Worm (Caenorhabditis elegans) whole organism, L4 larva: ENCODE results near the gene B0454.26.

Experiments used
- F10B5.3 ChIP-seq: sonication (generic microtip); optimal IDR thresholded peaks from 2 replicates; lab custom pipeline; 2016; ENCODE audit warnings: mild to moderate bottlenecking, missing genetic modification characterization, missing compliant biosample characterization
- F49E8.2 ChIP-seq: sonication (generic microtip); optimal IDR thresholded peaks from 2 replicates; lab custom pipeline; 2016; ENCODE audit warnings: missing compliant biosample characterization, mild to moderate bottlenecking, missing genetic modification characterization, borderline replicate concordance
- T20F7.1 ChIP-seq: fragments of 200-800 bp; sonication (Bioruptor generic); optimal IDR thresholded peaks from 2 replicates; lab custom pipeline; 2018; ENCODE audit warnings: mild to moderate bottlenecking, missing genetic modification characterization, missing compliant biosample characterization
- Y105C5A.15 ChIP-seq: fragments of 200-800 bp; sonication (Bioruptor generic); IDR thresholded peaks from 2 replicates; pipeline ENCODE4 v1.3.6; 2022; ENCODE audit warnings: missing genetic modification characterization, missing compliant biosample characterization
- Y75B8A.6 ChIP-seq: fragments of 200-800 bp; sonication (Bioruptor generic); IDR thresholded peaks from 2 replicates; pipeline ENCODE4 v1.3.6; 2022; ENCODE audit warnings: missing genetic modification reagents, missing genetic modification characterization, missing compliant biosample characterization
- ZK337.2 ChIP-seq: fragments of 200-800 bp; sonication (Bioruptor generic); IDR thresholded peaks from 2 replicates; pipeline ENCODE4 v1.3.6; 2022; ENCODE audit warnings: missing genetic modification reagents, missing genetic modification characterization, missing compliant biosample characterization
- aha-1 ChIP-seq: fragments of 150-350 bp; peaks from one replicate; lab custom pipeline; 2014; ENCODE audit warnings: missing biosample characterization, missing genetic modification characterization
- arid-1 ChIP-seq: fragments of 200-800 bp; sonication (Bioruptor generic); conservative IDR thresholded peaks from 2 replicates; pipeline ENCODE4 v1.3.6; 2022; ENCODE audit warnings: missing genetic modification reagents, missing genetic modification characterization, missing compliant biosample characterization
- ceh-28 ChIP-seq: fragments of 150-350 bp; optimal IDR thresholded peaks from 2 replicates; lab custom pipeline; 2014; ENCODE audit warnings: missing biosample characterization, missing genetic modification reagents, missing genetic modification characterization
- ceh-82 ChIP-seq: sonication (generic microtip); optimal IDR thresholded peaks from 2 replicates; lab custom pipeline; 2017; ENCODE audit warnings: missing biosample characterization, missing genetic modification characterization
- ces-1 ChIP-seq: fragments of 150-350 bp; sonication (generic microtip); optimal IDR thresholded peaks from 4 replicates; lab custom pipeline; 2014; ENCODE audit warnings: missing biosample characterization, missing genetic modification reagents, missing genetic modification characterization
- cey-2 ChIP-seq: sonication (generic microtip); optimal IDR thresholded peaks from 3 replicates; lab custom pipeline; 2017; ENCODE audit warnings: missing genetic modification characterization, mild to moderate bottlenecking, missing compliant biosample characterization, antibody characterized with exemption, borderline replicate concordance; ENCODE audit not compliant: insufficient read depth
- ctbp-1 ChIP-seq: fragments of 200-800 bp; sonication (Bioruptor generic); IDR thresholded peaks from 2 replicates; pipeline ENCODE4 v1.3.6; 2022; ENCODE audit warnings: missing genetic modification reagents, missing genetic modification characterization, missing compliant biosample characterization
- daf-16 ChIP-seq, 3 experiments: sonication (generic microtip); optimal IDR thresholded peaks; 2 replicates each; lab custom pipeline; 2016 to 2017; ENCODE audit warnings: missing genetic modification characterization in 3 of 3, missing genetic modification reagents in 3 of 3, mild to moderate bottlenecking in 2 of 3, missing compliant biosample characterization in 2 of 3, missing biosample characterization in 1 of 3, moderate library complexity in 1 of 3
- dmd-9 ChIP-seq: fragments of 200-800 bp; sonication (Bioruptor generic); IDR thresholded peaks from 2 replicates; pipeline ENCODE4 v1.3.6; 2022; ENCODE audit warnings: missing genetic modification reagents, missing genetic modification characterization, missing compliant biosample characterization
- dpl-1 ChIP-seq: fragments of 150-350 bp; optimal IDR thresholded peaks from 2 replicates; lab custom pipeline; 2014; ENCODE audit warnings: missing biosample characterization, missing genetic modification reagents, missing genetic modification characterization
- hif-1 ChIP-seq, 2 experiments: sonication (generic microtip); optimal IDR thresholded peaks; 2 replicates each; lab custom pipeline; 2016 to 2017; ENCODE audit warnings: missing compliant biosample characterization in 2 of 2, missing genetic modification characterization in 2 of 2, missing genetic modification reagents in 2 of 2, missing genotype in 2 of 2, mild to moderate bottlenecking in 1 of 2
- hlh-30 ChIP-seq: sonication (generic microtip); optimal IDR thresholded peaks from 2 replicates; lab custom pipeline; 2017; ENCODE audit warnings: antibody characterized with exemption, mild to moderate bottlenecking, missing genetic modification characterization, missing compliant biosample characterization; ENCODE audit not compliant: insufficient read depth
- lim-7 ChIP-seq: fragments of 200-800 bp; sonication (Bioruptor generic); IDR thresholded peaks from 2 replicates; pipeline ENCODE4 v1.3.6; 2022; ENCODE audit warnings: missing genetic modification characterization, missing compliant biosample characterization
- lin-13 ChIP-seq: fragments of 150-350 bp; optimal IDR thresholded peaks from 2 replicates; lab custom pipeline; 2014; ENCODE audit warnings: missing biosample characterization, missing genetic modification reagents, missing genetic modification characterization
- lin-38 ChIP-seq: fragments of 200-800 bp; sonication (Bioruptor generic); IDR thresholded peaks from 2 replicates; pipeline ENCODE4 v1.3.6; 2022; ENCODE audit warnings: missing genetic modification reagents, missing genetic modification characterization, missing compliant biosample characterization
- lin-39 ChIP-seq: fragments of 150-350 bp; optimal IDR thresholded peaks from 2 replicates; lab custom pipeline; 2014; ENCODE audit warnings: missing biosample characterization, missing genetic modification reagents, missing genetic modification characterization
- madf-5 ChIP-seq, 2 experiments: fragments of 200-800 bp; sonication (Bioruptor generic); IDR thresholded peaks; 2 replicates each; pipeline ENCODE4 v1.3.6; 2022; ENCODE audit warnings: missing compliant biosample characterization in 2 of 2, missing genetic modification characterization in 2 of 2
- mdt-29 ChIP-seq: fragments of 200-800 bp; sonication (Bioruptor generic); IDR thresholded peaks from 2 replicates; pipeline ENCODE4 v1.3.6; 2022; ENCODE audit warnings: missing genetic modification reagents, missing genetic modification characterization, missing compliant biosample characterization
- mes-2 ChIP-seq: sonication (generic microtip); optimal IDR thresholded peaks from 2 replicates; lab custom pipeline; 2016; ENCODE audit warnings: missing genotype, mild to moderate bottlenecking, missing genetic modification characterization, missing compliant biosample characterization; ENCODE audit not compliant: poor library complexity, severe bottlenecking
- mxl-3 ChIP-seq: fragments of 200-800 bp; sonication (Bioruptor generic); optimal IDR thresholded peaks from 2 replicates; lab custom pipeline; 2018; ENCODE audit warnings: mild to moderate bottlenecking, missing genetic modification characterization, missing compliant biosample characterization
- nhr-10 ChIP-seq: fragments of 150-350 bp; optimal IDR thresholded peaks from 2 replicates; lab custom pipeline; 2014; ENCODE audit warnings: missing biosample characterization, missing genetic modification characterization
- nhr-102 ChIP-seq: sonication (generic microtip); optimal IDR thresholded peaks from 2 replicates; lab custom pipeline; 2016; ENCODE audit warnings: mild to moderate bottlenecking, missing genetic modification characterization, moderate library complexity, missing compliant biosample characterization
- nhr-25 ChIP-seq: sonication (generic microtip); optimal IDR thresholded peaks from 2 replicates; lab custom pipeline; 2017; ENCODE audit warnings: missing genetic modification characterization, mild to moderate bottlenecking, missing compliant biosample characterization, antibody characterized with exemption, moderate library complexity, borderline replicate concordance; ENCODE audit not compliant: insufficient read depth
- nhr-28 ChIP-seq: fragments of 150-350 bp; optimal IDR thresholded peaks from 2 replicates; lab custom pipeline; 2014; ENCODE audit warnings: missing biosample characterization, missing genetic modification characterization
- nhr-41 ChIP-seq: fragments of 200-800 bp; sonication (Bioruptor generic); IDR thresholded peaks from 2 replicates; pipeline ENCODE4 v1.3.6; 2022; ENCODE audit warnings: missing genetic modification reagents, missing genetic modification characterization, missing compliant biosample characterization
- nhr-48 ChIP-seq: sonication (generic microtip); optimal IDR thresholded peaks from 2 replicates; lab custom pipeline; 2016; ENCODE audit warnings: mild to moderate bottlenecking, missing genetic modification characterization, missing compliant biosample characterization
- nhr-6 ChIP-seq: fragments of 150-350 bp; optimal IDR thresholded peaks from 2 replicates; lab custom pipeline; 2014; ENCODE audit warnings: missing biosample characterization, missing genetic modification characterization
- nhr-76 ChIP-seq: fragments of 150-350 bp; optimal IDR thresholded peaks from 2 replicates; lab custom pipeline; 2014; ENCODE audit warnings: missing biosample characterization, missing genetic modification characterization
- set-16 ChIP-seq: fragments of 200-800 bp; sonication (Bioruptor generic); IDR thresholded peaks from 2 replicates; pipeline ENCODE4 v1.3.6; 2022; ENCODE audit warnings: missing genetic modification reagents, missing genetic modification characterization, missing compliant biosample characterization
- spr-3 ChIP-seq: fragments of 200-800 bp; sonication (Bioruptor generic); optimal IDR thresholded peaks from 2 replicates; lab custom pipeline; 2018; ENCODE audit warnings: mild to moderate bottlenecking, missing genetic modification characterization, missing compliant biosample characterization
- tag-97 ChIP-seq: fragments of 200-800 bp; sonication (Bioruptor generic); IDR thresholded peaks from 2 replicates; pipeline ENCODE4 v1.3.6; 2022; ENCODE audit warnings: missing genetic modification characterization, missing compliant biosample characterization
- tra-1 ChIP-seq: fragments of 200-800 bp; sonication (Bioruptor generic); IDR thresholded peaks from 2 replicates; pipeline ENCODE4 v1.3.6; 2022; ENCODE audit warnings: missing genetic modification reagents, missing genetic modification characterization, missing compliant biosample characterization
- unc-130 ChIP-seq: sonication (generic microtip); optimal IDR thresholded peaks from 2 replicates; lab custom pipeline; 2016; ENCODE audit warnings: missing genetic modification reagents, missing genetic modification characterization, missing compliant biosample characterization
- unc-62 ChIP-seq, 3 experiments: fragments of 150-350 bp in 1 of 3; sonication (generic microtip); optimal IDR thresholded peaks in 2 of 3; peaks in 1 of 3; 1 replicate in 1 of 3; 2 replicates in 2 of 3; lab custom pipeline; 2014 to 2017; ENCODE audit warnings: missing biosample characterization in 3 of 3, missing genetic modification characterization in 3 of 3, missing genetic modification reagents in 3 of 3, missing genotype in 1 of 3
- vab-7 ChIP-seq: fragments of 200-800 bp; sonication (Bioruptor generic); IDR thresholded peaks from 2 replicates; pipeline ENCODE4 v1.3.6; 2022; ENCODE audit warnings: missing genetic modification reagents, missing genetic modification characterization, missing compliant biosample characterization
- zag-1 ChIP-seq: fragments of 150-350 bp; optimal IDR thresholded peaks from 2 replicates; lab custom pipeline; 2014; ENCODE audit warnings: missing biosample characterization, missing genetic modification characterization
- zfp-2 ChIP-seq: sonication (generic microtip); optimal IDR thresholded peaks from 2 replicates; lab custom pipeline; 2016; ENCODE audit warnings: mild to moderate bottlenecking, missing genetic modification characterization, missing compliant biosample characterization
- ztf-11 ChIP-seq: fragments of 150-350 bp; optimal IDR thresholded peaks from 2 replicates; lab custom pipeline; 2014; ENCODE audit warnings: missing biosample characterization, missing genetic modification characterization
- ztf-7 ChIP-seq: fragments of 150-350 bp; optimal IDR thresholded peaks from 2 replicates; lab custom pipeline; 2014; ENCODE audit warnings: missing biosample characterization, missing genetic modification characterization

B0454.26 gene

DNA sequence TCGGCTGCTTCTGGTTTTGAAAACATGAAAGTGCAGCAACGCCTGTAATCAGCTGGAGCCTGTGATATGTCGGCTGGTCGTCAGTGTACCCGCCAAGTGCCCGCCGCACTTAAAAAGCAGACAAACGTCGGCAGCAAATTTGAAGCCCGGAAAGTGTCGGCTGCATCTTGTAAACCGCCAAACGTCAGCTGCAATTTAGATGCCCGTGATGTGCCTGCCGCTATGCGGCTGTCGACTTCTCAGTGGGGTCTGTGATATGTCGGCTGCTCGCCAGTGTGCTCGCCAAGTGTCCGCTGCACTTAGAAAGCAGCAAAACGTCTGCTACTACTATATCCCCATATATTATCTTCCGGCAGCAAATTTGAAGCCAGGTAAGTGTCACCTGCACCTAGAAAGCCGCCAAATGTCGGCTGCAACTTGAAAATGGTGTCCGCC lies 51.2 kb downstream of the B0454.26 start (continued):
- TF ChIP-seq zfp-2 (no peak), unc-130 (GFP tag; lab: Kevin White, UChicago) (no peak), ceh-28 (tag; lab: Kevin White, UChicago) (no peak), madf-5 (GFP tag; IDR thresholded peaks at IDR 0.05; lab: Robert Waterston, UW) (0 out of 4 replicates have a peak, but pooled peaks of 1 of the 2 experiments have one; percentile 57), aha-1 (tag; lab: Kevin White, UChicago) (peak; percentile 72), hlh-30 (tag; lab: Kevin White, UChicago) (no peak), lin-38 (0 out of 2 replicates have a peak, but pooled peaks have one; percentile 5), arid-1 (GFP tag; lab: Robert Waterston, UW) (no peak), nhr-10 (tag; lab: Kevin White, UChicago) (no peak), ztf-11 (tag; lab: Kevin White, UChicago) (no peak), nhr-6 (no peak), hif-1 (tag; optimal IDR thresholded peaks at IDR 0.05; lab: Kevin White, UChicago) (no peak), ces-1 (no peak), lin-13 (GFP tag; lab: Kevin White, UChicago) (peak; percentile 14), nhr-102 (tag; lab: Kevin White, UChicago) (no peak), T20F7.1 (no peak), dpl-1 (no peak), lim-7 (no peak), vab-7 (GFP tag; lab: Robert Waterston, UW) (no peak), mes-2 (tag; lab: Kevin White, UChicago) (peak; percentile 4), cey-2 (tag; lab: Kevin White, UChicago) (no peak), F10B5.3 (tag; lab: Kevin White, UChicago) (no peak), dmd-9 (GFP tag; lab: Robert Waterston, UW) (no peak), F49E8.2 (tag; lab: Kevin White, UChicago) (no peak), ctbp-1 (no peak), ztf-7 (tag; lab: Kevin White, UChicago) (no peak), spr-3 (GFP tag; lab: Kevin White, UChicago) (no peak), Y105C5A.15 (GFP tag; lab: Robert Waterston, UW) (no peak), nhr-41 (GFP tag; lab: Robert Waterston, UW) (no peak), ceh-82 (no peak), nhr-48 (tag; lab: Kevin White, UChicago) (no peak), tag-97 (GFP tag; lab: Robert Waterston, UW) (no peak), nhr-76 (tag; lab: Kevin White, UChicago) (no peak), lin-39 (tag; lab: Kevin White, UChicago) (no peak), Y75B8A.6 (GFP tag; lab: Robert Waterston, UW) (no peak), daf-16 (GFP tag; optimal IDR thresholded peaks at IDR 0.05; lab: Kevin White, UChicago) (no peak), daf-16 (tag; optimal IDR thresholded peaks at IDR 0.05; lab: Kevin White, UChicago) (no peak), mdt-29 (no peak), ZK337.2 (no peak), nhr-28 (tag; lab: Kevin White, UChicago) (no peak), unc-62 (GFP tag; optimal IDR thresholded peaks at IDR 0.05 in 1 of 2; lab: Kevin White, UChicago) (no peak), unc-62 (tag; optimal IDR thresholded peaks at IDR 0.05; lab: Kevin White, UChicago) (no peak), nhr-25 (tag; lab: Kevin White, UChicago) (no peak), set-16 (GFP tag; lab: Robert Waterston, UW) (peak; percentile 59), zag-1 (tag; lab: Kevin White, UChicago) (no peak), mxl-3 (no peak), tra-1 (no peak)
